Fruit fly (Drosophila melanogaster) whole organism, embryonic: ENCODE results near the gene Fbw5.

Experiments
- B-H2 ChIP-seq: fragments of 200-800 bp; sonication (Bioruptor generic); optimal IDR thresholded peaks from 2 replicates; lab custom pipeline; 2018; ENCODE audit warnings: missing biosample characterization, mild to moderate bottlenecking, missing genetic modification characterization
- CG14860 ChIP-seq: fragments of 200-800 bp; sonication (Bioruptor generic); IDR thresholded peaks from 3 replicates; pipeline ENCODE4 v1.3.6; 2022; ENCODE audit warnings: missing biosample characterization, missing genetic modification characterization; ENCODE audit not compliant: partially characterized antibody
- CG15269 ChIP-seq: fragments of 200-800 bp; sonication (Bioruptor generic); optimal IDR thresholded peaks from 2 replicates; lab custom pipeline; 2018; ENCODE audit warnings: missing biosample characterization, mild to moderate bottlenecking, missing genetic modification characterization, moderate library complexity
- CG15514 ChIP-seq: fragments of 200-800 bp; sonication (Bioruptor generic); optimal IDR thresholded peaks from 3 replicates; lab custom pipeline; 2017; ENCODE audit warnings: missing biosample characterization, missing genetic modification characterization, mild to moderate bottlenecking, moderate library complexity, missing genetic modification reagents
- CG16813 ChIP-seq: fragments of 200-800 bp; sonication (Bioruptor generic); IDR thresholded peaks from 3 replicates; pipeline ENCODE4 v1.3.6; 2022; ENCODE audit warnings: missing biosample characterization, missing genetic modification characterization; ENCODE audit not compliant: partially characterized antibody
- CG17829 ChIP-seq: fragments of 200-800 bp; optimal IDR thresholded peaks from 2 replicates; lab custom pipeline; 2019; ENCODE audit warnings: missing biosample characterization, mild to moderate bottlenecking, missing genetic modification characterization, moderate library complexity
- CG17912 ChIP-seq: fragments of 200-800 bp; sonication (Bioruptor generic); optimal IDR thresholded peaks from 2 replicates; lab custom pipeline; 2018; ENCODE audit warnings: missing biosample characterization, mild to moderate bottlenecking, missing genetic modification characterization
- CG18599 ChIP-seq: fragments of 200-800 bp; sonication (Bioruptor generic); optimal IDR thresholded peaks from 3 replicates; lab custom pipeline; 2017; ENCODE audit warnings: missing biosample characterization, missing genetic modification characterization, mild to moderate bottlenecking, moderate library complexity, missing genetic modification reagents
- CG2129 ChIP-seq: fragments of 200-800 bp; sonication (Bioruptor generic); IDR thresholded peaks from 2 replicates; pipeline ENCODE4 v1.3.6; 2022; ENCODE audit warnings: missing biosample characterization, missing genetic modification characterization; ENCODE audit not compliant: partially characterized antibody
- CG2889 ChIP-seq: fragments of 200-800 bp; sonication (Bioruptor generic); IDR thresholded peaks from 3 replicates; pipeline ENCODE4 v1.3.6; 2022; ENCODE audit warnings: missing biosample characterization, missing genetic modification characterization
- CG31365 ChIP-seq: fragments of 200-800 bp; sonication (Bioruptor generic); optimal IDR thresholded peaks from 2 replicates; lab custom pipeline; 2018; ENCODE audit warnings: missing biosample characterization, mild to moderate bottlenecking, missing genetic modification characterization
- CG32772 ChIP-seq: fragments of 200-800 bp; sonication (Bioruptor generic); IDR thresholded peaks from 2 replicates; pipeline ENCODE4 v1.3.6; 2022; ENCODE audit warnings: missing biosample characterization, missing genetic modification characterization
- CG5180 ChIP-seq: fragments of 200-800 bp; sonication (Bioruptor generic); optimal IDR thresholded peaks from 3 replicates; lab custom pipeline; 2017; ENCODE audit warnings: missing biosample characterization, missing genetic modification characterization, mild to moderate bottlenecking, moderate library complexity, missing genetic modification reagents
- CG6175 ChIP-seq: fragments of 200-800 bp; sonication (Bioruptor generic); IDR thresholded peaks from 3 replicates; pipeline ENCODE4 v1.3.6; 2022; ENCODE audit warnings: missing biosample characterization, missing genetic modification characterization
- CG6791 ChIP-seq: fragments of 200-800 bp; sonication (Bioruptor generic); IDR thresholded peaks from 3 replicates; pipeline ENCODE4 v1.3.6; 2022; ENCODE audit warnings: missing biosample characterization, missing genetic modification characterization; ENCODE audit not compliant: partially characterized antibody
- CG7786 ChIP-seq: fragments of 200-800 bp; sonication (Bioruptor generic); optimal IDR thresholded peaks from 2 replicates; lab custom pipeline; 2016; ENCODE audit warnings: missing biosample characterization, missing genetic modification characterization
- D19A ChIP-seq: fragments of 200-800 bp; optimal IDR thresholded peaks from 3 replicates; lab custom pipeline; 2019; ENCODE audit warnings: missing biosample characterization, mild to moderate bottlenecking, missing genetic modification characterization, moderate library complexity
- Dad ChIP-seq: fragments of 200-800 bp; sonication (Bioruptor generic); optimal IDR thresholded peaks from 3 replicates; lab custom pipeline; 2016; ENCODE audit warnings: missing biosample characterization, missing genetic modification characterization
- Dip2 ChIP-seq: fragments of 200-800 bp; sonication (Bioruptor generic); IDR thresholded peaks from 2 replicates; pipeline ENCODE4 v1.3.6; 2022; ENCODE audit warnings: missing biosample characterization, missing genetic modification characterization
- Dll ChIP-seq: fragments of 200-800 bp; sonication (Bioruptor generic); IDR thresholded peaks from 4 replicates; pipeline ENCODE4 v1.3.6; 2022; ENCODE audit warnings: missing biosample characterization, missing genetic modification characterization; ENCODE audit not compliant: partially characterized antibody
- Fer3 ChIP-seq: fragments of 200-800 bp; sonication (Bioruptor generic); optimal IDR thresholded peaks from 2 replicates; lab custom pipeline; 2018; ENCODE audit warnings: missing biosample characterization, mild to moderate bottlenecking, missing genetic modification characterization, moderate library complexity
- Kr ChIP-seq: fragments of 200-800 bp; sonication (Bioruptor generic); optimal IDR thresholded peaks from 2 replicates; lab custom pipeline; 2017; ENCODE audit warnings: missing biosample characterization, mild to moderate bottlenecking, missing genetic modification characterization
- Lhr ChIP-seq: fragments of 200-800 bp; sonication (Bioruptor generic); optimal IDR thresholded peaks from 3 replicates; lab custom pipeline; 2017; ENCODE audit warnings: mild to moderate bottlenecking, missing biosample characterization, missing genetic modification reagents, missing genetic modification characterization
- Lim3 ChIP-seq: fragments of 200-800 bp; sonication (Bioruptor generic); IDR thresholded peaks from 2 replicates; pipeline ENCODE4 v1.3.6; 2022; ENCODE audit warnings: missing biosample characterization, missing genetic modification characterization
- MBD-R2 ChIP-seq: fragments of 200-800 bp; sonication (Bioruptor generic); IDR thresholded peaks from 2 replicates; pipeline ENCODE4 v1.3.6; 2022; ENCODE audit warnings: missing biosample characterization, missing genetic modification characterization
- Mes4 ChIP-seq: fragments of 200-800 bp; sonication (Bioruptor generic); optimal IDR thresholded peaks from 2 replicates; lab custom pipeline; 2016; ENCODE audit warnings: missing biosample characterization, missing genetic modification characterization
- Mrtf ChIP-seq: fragments of 200-800 bp; sonication (Bioruptor generic); IDR thresholded peaks from 3 replicates; pipeline ENCODE4 v1.3.6; 2022; ENCODE audit warnings: missing biosample characterization, missing genetic modification characterization
- Oaz ChIP-seq: fragments of 200-800 bp; sonication (Bioruptor generic); IDR thresholded peaks from 2 replicates; pipeline ENCODE4 v1.3.6; 2022; ENCODE audit warnings: missing biosample characterization, missing genetic modification characterization
- Pdp1 ChIP-seq, 2 experiments: fragments of 200-800 bp; sonication (Bioruptor generic); optimal IDR thresholded peaks; 3 replicates each; lab custom pipeline; 2016; ENCODE audit warnings: missing biosample characterization in 2 of 2, missing genetic modification characterization in 2 of 2, mild to moderate bottlenecking in 1 of 2, moderate library complexity in 1 of 2
- Poxn ChIP-seq: fragments of 200-800 bp; sonication (Bioruptor generic); IDR thresholded peaks from 2 replicates; pipeline ENCODE4 v1.3.6; 2022; ENCODE audit warnings: missing biosample characterization, missing genetic modification characterization
- Spps ChIP-seq: fragments of 200-800 bp; sonication (Bioruptor generic); optimal IDR thresholded peaks from 2 replicates; lab custom pipeline; 2018; ENCODE audit warnings: missing biosample characterization, mild to moderate bottlenecking, missing genetic modification characterization
- amos ChIP-seq: fragments of 200-800 bp; sonication (Bioruptor generic); IDR thresholded peaks from 2 replicates; pipeline ENCODE4 v1.3.6; 2022; ENCODE audit warnings: missing biosample characterization, missing genetic modification characterization; ENCODE audit not compliant: partially characterized antibody
- ap ChIP-seq: fragments of 200-800 bp; sonication (Bioruptor generic); IDR thresholded peaks from 2 replicates; pipeline ENCODE4 v1.3.6; 2022; ENCODE audit warnings: missing biosample characterization, missing genetic modification characterization
- br ChIP-seq: fragments of >200 bp; optimal IDR thresholded peaks from 2 replicates; lab custom pipeline; 2017
- cato ChIP-seq: fragments of 200-800 bp; sonication (Bioruptor generic); optimal IDR thresholded peaks from 2 replicates; lab custom pipeline; 2016; ENCODE audit warnings: missing biosample characterization, missing genetic modification characterization, borderline replicate concordance
- chif ChIP-seq, 2 experiments: fragments of 200-800 bp; sonication (Bioruptor generic); optimal IDR thresholded peaks; 3 replicates each; lab custom pipeline; 2016; ENCODE audit warnings: missing biosample characterization in 2 of 2, missing genetic modification characterization in 2 of 2
- chinmo ChIP-seq: fragments of 200-800 bp; sonication (Bioruptor generic); IDR thresholded peaks from 4 replicates; pipeline ENCODE4 v1.3.6; 2022; ENCODE audit warnings: missing biosample characterization, missing genetic modification characterization; ENCODE audit not compliant: partially characterized antibody
- crp ChIP-seq, 2 experiments: fragments of 200-800 bp; sonication (Bioruptor generic); optimal IDR thresholded peaks; 2 replicates in 1 of 2; 3 replicates in 1 of 2; lab custom pipeline; 2017; ENCODE audit warnings: missing biosample characterization in 2 of 2, missing genetic modification characterization in 2 of 2, mild to moderate bottlenecking in 1 of 2, moderate library complexity in 1 of 2
- fd3F ChIP-seq: fragments of 200-800 bp; sonication (Bioruptor generic); optimal IDR thresholded peaks from 2 replicates; lab custom pipeline; 2018; ENCODE audit warnings: missing biosample characterization, mild to moderate bottlenecking, missing genetic modification characterization, moderate library complexity
- fru ChIP-seq: fragments of >200 bp; optimal IDR thresholded peaks from 2 replicates; lab custom pipeline; 2017
- gem ChIP-seq: fragments of 200-800 bp; sonication (Bioruptor generic); optimal IDR thresholded peaks from 2 replicates; lab custom pipeline; 2019; ENCODE audit warnings: missing biosample characterization, mild to moderate bottlenecking, missing genetic modification characterization, moderate library complexity
- hbn ChIP-seq: fragments of 200-800 bp; sonication (Bioruptor generic); IDR thresholded peaks from 2 replicates; pipeline ENCODE4 v1.3.6; 2022; ENCODE audit warnings: missing biosample characterization, missing genetic modification characterization; ENCODE audit not compliant: partially characterized antibody
- kni ChIP-seq: fragments of 200-800 bp; sonication (Bioruptor generic); optimal IDR thresholded peaks from 3 replicates; lab custom pipeline; 2017; ENCODE audit warnings: mild to moderate bottlenecking, missing biosample characterization, missing genetic modification reagents, missing genetic modification characterization
- lola ChIP-seq, 3 experiments: fragments of >200 bp in 2 of 3; fragments of 200-800 bp in 1 of 3; sonication (Bioruptor generic) in 1 of 3; optimal IDR thresholded peaks; 2 replicates each; lab custom pipeline; 2017 to 2019; ENCODE audit warnings: missing biosample characterization in 3 of 3, missing genetic modification characterization in 3 of 3, mild to moderate bottlenecking in 1 of 3, moderate library complexity in 1 of 3
- nmo ChIP-seq: fragments of 200-800 bp; sonication (Bioruptor generic); optimal IDR thresholded peaks from 2 replicates; lab custom pipeline; 2018; ENCODE audit warnings: missing biosample characterization, mild to moderate bottlenecking, missing genetic modification characterization, moderate library complexity
- pho ChIP-seq: fragments of 200-800 bp; sonication (Bioruptor generic); optimal IDR thresholded peaks from 2 replicates; lab custom pipeline; 2016; ENCODE audit warnings: missing biosample characterization, missing genetic modification characterization
- ranshi ChIP-seq: fragments of 200-800 bp; sonication (Bioruptor generic); IDR thresholded peaks from 2 replicates; pipeline ENCODE4 v1.3.6; 2022; ENCODE audit warnings: missing biosample characterization, missing genetic modification characterization
- row ChIP-seq: fragments of 200-800 bp; sonication (Bioruptor generic); IDR thresholded peaks from 3 replicates; pipeline ENCODE4 v1.3.6; 2022; ENCODE audit warnings: missing biosample characterization, missing genetic modification characterization
- sqz ChIP-seq: fragments of 200-800 bp; sonication (Bioruptor generic); optimal IDR thresholded peaks from 3 replicates; lab custom pipeline; 2018; ENCODE audit warnings: missing biosample characterization, mild to moderate bottlenecking, missing genetic modification characterization
- sr ChIP-seq: fragments of 200-800 bp; sonication (Bioruptor generic); IDR thresholded peaks from 3 replicates; pipeline ENCODE4 v1.3.6; 2022; ENCODE audit warnings: missing biosample characterization, missing genetic modification characterization

Gene Fbw5

DNA sequence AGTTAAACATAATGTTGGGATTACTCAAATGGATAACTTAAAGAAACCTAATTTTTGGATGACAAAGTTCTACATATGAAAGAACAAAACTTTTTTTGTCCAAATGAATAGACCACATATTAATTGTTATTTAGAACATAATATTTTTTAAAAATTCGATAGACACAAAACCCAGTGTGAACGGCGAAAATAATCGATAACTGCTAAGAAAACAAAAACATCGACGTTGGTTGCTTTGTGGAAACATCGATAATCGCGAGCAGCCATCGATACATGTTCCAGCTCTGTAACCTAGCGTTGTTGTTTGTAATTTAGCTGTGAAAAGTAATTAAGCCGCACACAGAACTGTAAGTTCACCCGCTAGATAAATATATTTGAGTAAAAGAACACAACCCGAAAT lies 15.2 kb downstream of the Fbw5 start, which contains the start of gene CG9135 (continued):
- TF ChIP-seq row (GFP tag; lab: Robert Waterston, UW): peak; percentile 59
- TF ChIP-seq amos: peak; percentile 99
- TF ChIP-seq sqz (GFP tag; lab: Kevin White, UChicago): no peak
- TF ChIP-seq fd3F (GFP tag; lab: Kevin White, UChicago): no peak
- peak; percentile 90 for TF ChIP-seq CG2129
- peak in 1 of 2 experiments; percentile 19 for TF ChIP-seq crp (GFP tag; optimal IDR thresholded peaks at IDR 0.05; lab: Kevin White, UChicago)
- TF ChIP-seq cato: no peak
- no peak for TF ChIP-seq CG32772 (GFP tag; lab: Robert Waterston, UW)
- TF ChIP-seq chif (GFP tag; optimal IDR thresholded peaks at IDR 0.05; lab: Kevin White, UChicago): no peak
- TF ChIP-seq CG2889: no peak
- TF ChIP-seq ranshi (GFP tag; lab: Robert Waterston, UW): no peak
- TF ChIP-seq Dip2 (GFP tag; lab: Robert Waterston, UW): no peak
- TF ChIP-seq Spps (tag; lab: Kevin White, UChicago): no peak
- TF ChIP-seq CG6175: no peak
- peak; percentile 99 for TF ChIP-seq CG16813 (GFP tag; lab: Robert Waterston, UW)
- no peak for TF ChIP-seq sr (GFP tag; lab: Robert Waterston, UW)
- peak; percentile 100 for TF ChIP-seq CG6791
- TF ChIP-seq B-H2: peak; percentile 11
- TF ChIP-seq CG18599: no peak
- TF ChIP-seq CG17829 (tag; lab: Kevin White, UChicago): peak; percentile 34
- TF ChIP-seq Dad (GFP tag; lab: Kevin White, UChicago): no peak
- TF ChIP-seq Lim3 (GFP tag; lab: Robert Waterston, UW): no peak
- no peak for TF ChIP-seq gem (tag; lab: Kevin White, UChicago)
- TF ChIP-seq D19A (tag; lab: Kevin White, UChicago): no peak
- TF ChIP-seq CG31365 (tag; lab: Kevin White, UChicago): no peak
- TF ChIP-seq Fer3: peak; percentile 9
- no peak for TF ChIP-seq Oaz (GFP tag; lab: Robert Waterston, UW)
- TF ChIP-seq MBD-R2 (GFP tag; lab: Robert Waterston, UW): peak; percentile 79
- TF ChIP-seq nmo (GFP tag; lab: Kevin White, UChicago): peak; percentile 36
- TF ChIP-seq Lhr (GFP tag; lab: Kevin White, UChicago): peak; percentile 56
- TF ChIP-seq Mes4 (GFP tag; lab: Kevin White, UChicago): no peak
- TF ChIP-seq pho (GFP tag; lab: Kevin White, UChicago): no peak
- no peak for TF ChIP-seq CG7786
- peak; percentile 99 for TF ChIP-seq CG14860 (GFP tag; lab: Robert Waterston, UW)
- TF ChIP-seq Kr (GFP tag; lab: Kevin White, UChicago): no peak
- TF ChIP-seq br (lab: Kevin White, UChicago): no peak
- TF ChIP-seq CG15269 (tag; lab: Kevin White, UChicago): no peak
- TF ChIP-seq Dll: peak; percentile 96
- TF ChIP-seq Mrtf (GFP tag; lab: Robert Waterston, UW): no peak
- TF ChIP-seq lola (GFP tag; optimal IDR thresholded peaks at IDR 0.05; lab: Kevin White, UChicago): no peak
- no peak for TF ChIP-seq Poxn (GFP tag; lab: Robert Waterston, UW)
- TF ChIP-seq kni (GFP tag; lab: Kevin White, UChicago): no peak
- peak; percentile 58 for TF ChIP-seq CG15514 (GFP tag; lab: Kevin White, UChicago)
- no peak for TF ChIP-seq Pdp1 (GFP tag; optimal IDR thresholded peaks at IDR 0.05; lab: Kevin White, UChicago)
- peak; percentile 98 for TF ChIP-seq chinmo (GFP tag; lab: Robert Waterston, UW)
- peak; percentile 98 for TF ChIP-seq hbn (GFP tag; lab: Robert Waterston, UW)
- TF ChIP-seq CG5180 (GFP tag; lab: Kevin White, UChicago): no peak
- no peak for TF ChIP-seq ap (GFP tag; lab: Robert Waterston, UW)
- TF ChIP-seq fru: no peak
- no peak for TF ChIP-seq CG17912 (GFP tag; lab: Kevin White, UChicago)
